Worm (Caenorhabditis elegans) whole organism, late embryonic: ENCODE results near the gene npr-43.

Source experiments
- C08G9.2 ChIP-seq: sonication (generic microtip); optimal IDR thresholded peaks from 2 replicates; lab custom pipeline; 2016; ENCODE audit warnings: mild to moderate bottlenecking, missing genetic modification characterization, moderate library complexity, missing compliant biosample characterization
- T23F11.4 ChIP-seq: fragments of 200-800 bp; sonication (Bioruptor generic); optimal IDR thresholded peaks from 2 replicates; lab custom pipeline; 2018; ENCODE audit warnings: mild to moderate bottlenecking, missing genetic modification characterization, missing compliant biosample characterization
- Y22D7AL.16 ChIP-seq: sonication (generic microtip); optimal IDR thresholded peaks from 2 replicates; lab custom pipeline; 2016; ENCODE audit warnings: missing genetic modification characterization, missing compliant biosample characterization
- ama-1 ChIP-seq: fragments of 150-350 bp; optimal IDR thresholded peaks from 2 replicates; lab custom pipeline; 2014
- ceh-18 ChIP-seq: sonication (generic microtip); optimal IDR thresholded peaks from 2 replicates; lab custom pipeline; 2016; ENCODE audit warnings: missing genetic modification characterization, missing compliant biosample characterization
- ceh-22 ChIP-seq: sonication (generic microtip); optimal IDR thresholded peaks from 2 replicates; lab custom pipeline; 2017; ENCODE audit warnings: missing biosample characterization, missing genetic modification characterization
- ceh-30 ChIP-seq: fragments of 150-350 bp; optimal IDR thresholded peaks from 2 replicates; lab custom pipeline; 2014; ENCODE audit warnings: missing biosample characterization, missing genetic modification characterization
- ceh-31 ChIP-seq: sonication (generic microtip); optimal IDR thresholded peaks from 2 replicates; lab custom pipeline; 2016; ENCODE audit warnings: missing genetic modification characterization, missing compliant biosample characterization
- ceh-34 ChIP-seq: sonication (generic microtip); optimal IDR thresholded peaks from 2 replicates; lab custom pipeline; 2016; ENCODE audit warnings: mild to moderate bottlenecking, missing genetic modification characterization, missing compliant biosample characterization
- ceh-45 ChIP-seq: fragments of 200-800 bp; sonication (Bioruptor generic); IDR thresholded peaks from 2 replicates; pipeline ENCODE4 v1.3.6; 2022; ENCODE audit warnings: missing genetic modification reagents, missing genetic modification characterization, missing compliant biosample characterization
- ceh-48 ChIP-seq: sonication (generic microtip); optimal IDR thresholded peaks from 2 replicates; lab custom pipeline; 2016; ENCODE audit warnings: missing genetic modification characterization, inconsistent platforms, missing compliant biosample characterization
- ceh-6 ChIP-seq: fragments of 200-800 bp; sonication (Bioruptor generic); optimal IDR thresholded peaks from 2 replicates; lab custom pipeline; 2018; ENCODE audit warnings: mild to moderate bottlenecking, missing genetic modification characterization, missing compliant biosample characterization
- ceh-9 ChIP-seq: sonication (generic microtip); optimal IDR thresholded peaks from 2 replicates; lab custom pipeline; 2016; ENCODE audit warnings: mild to moderate bottlenecking, missing genetic modification characterization, inconsistent platforms, missing compliant biosample characterization
- che-1 ChIP-seq: sonication (generic microtip); optimal IDR thresholded peaks from 2 replicates; lab custom pipeline; 2016; ENCODE audit warnings: mild to moderate bottlenecking, missing genetic modification characterization, missing compliant biosample characterization
- eyg-1 ChIP-seq: sonication (generic microtip); optimal IDR thresholded peaks from 2 replicates; lab custom pipeline; 2016; ENCODE audit warnings: missing genotype, missing genetic modification characterization, missing compliant biosample characterization
- gmeb-2 ChIP-seq: sonication (generic microtip); optimal IDR thresholded peaks from 2 replicates; lab custom pipeline; 2016; ENCODE audit warnings: missing genetic modification characterization, inconsistent platforms, missing compliant biosample characterization
- hlh-6 ChIP-seq: sonication (generic microtip); optimal IDR thresholded peaks from 2 replicates; lab custom pipeline; 2016; ENCODE audit warnings: missing genotype, missing genetic modification characterization, missing compliant biosample characterization
- hlh-8 ChIP-seq: sonication (generic microtip); optimal IDR thresholded peaks from 2 replicates; lab custom pipeline; 2016; ENCODE audit warnings: missing genotype, missing genetic modification characterization, missing compliant biosample characterization
- lim-6 ChIP-seq: sonication (generic microtip); optimal IDR thresholded peaks from 2 replicates; lab custom pipeline; 2016; ENCODE audit warnings: missing genetic modification characterization, missing compliant biosample characterization
- madf-2 ChIP-seq: sonication (generic microtip); optimal IDR thresholded peaks from 2 replicates; lab custom pipeline; 2017; ENCODE audit warnings: missing genetic modification characterization, missing compliant biosample characterization
- mec-3 ChIP-seq: sonication (generic microtip); optimal IDR thresholded peaks from 2 replicates; lab custom pipeline; 2016; ENCODE audit warnings: borderline replicate concordance, missing genetic modification characterization, missing compliant biosample characterization
- nhr-232 ChIP-seq: sonication (generic microtip); optimal IDR thresholded peaks from 2 replicates; lab custom pipeline; 2016; ENCODE audit warnings: missing genetic modification characterization, missing compliant biosample characterization
- odd-2 ChIP-seq: sonication (generic microtip); optimal IDR thresholded peaks from 2 replicates; lab custom pipeline; 2017; ENCODE audit warnings: antibody characterized with exemption, mild to moderate bottlenecking, missing genetic modification characterization, missing compliant biosample characterization
- pat-9 ChIP-seq: fragments of 200-800 bp; sonication (Bioruptor generic); optimal IDR thresholded peaks from 2 replicates; lab custom pipeline; 2018; ENCODE audit warnings: mild to moderate bottlenecking, missing genetic modification characterization, moderate library complexity, missing compliant biosample characterization
- pax-1 ChIP-seq: fragments of 150-350 bp; optimal IDR thresholded peaks from 2 replicates; lab custom pipeline; 2014; ENCODE audit warnings: missing biosample characterization, missing genetic modification characterization
- pha-2 ChIP-seq: sonication (generic microtip); optimal IDR thresholded peaks from 2 replicates; lab custom pipeline; 2017; ENCODE audit warnings: mild to moderate bottlenecking, missing genetic modification characterization, missing compliant biosample characterization
- pha-4 ChIP-seq: fragments of 150-350 bp; optimal IDR thresholded peaks from 2 replicates; lab custom pipeline; 2018; ENCODE audit warnings: missing biosample characterization, missing genetic modification reagents, missing genetic modification characterization
- pqm-1 ChIP-seq: sonication (generic microtip); optimal IDR thresholded peaks from 2 replicates; lab custom pipeline; 2016; ENCODE audit warnings: missing genetic modification characterization, missing compliant biosample characterization
- pros-1 ChIP-seq: fragments of 150-350 bp; optimal IDR thresholded peaks from 2 replicates; lab custom pipeline; 2014; ENCODE audit warnings: missing biosample characterization, missing genetic modification reagents, missing genetic modification characterization
- ref-2 ChIP-seq: sonication (generic microtip); optimal IDR thresholded peaks from 2 replicates; lab custom pipeline; 2016; ENCODE audit warnings: missing genetic modification characterization, missing compliant biosample characterization
- rnt-1 ChIP-seq: sonication (generic microtip); optimal IDR thresholded peaks from 2 replicates; lab custom pipeline; 2016; ENCODE audit warnings: missing genetic modification characterization, missing compliant biosample characterization
- sdc-2 ChIP-seq: sonication (generic microtip); optimal IDR thresholded peaks from 2 replicates; lab custom pipeline; 2016; ENCODE audit warnings: missing genotype, missing genetic modification characterization, missing compliant biosample characterization
- sox-2 ChIP-seq: fragments of 200-800 bp; sonication (Bioruptor generic); IDR thresholded peaks from 2 replicates; pipeline ENCODE4 v1.3.6; 2022; ENCODE audit warnings: missing genetic modification reagents, missing genetic modification characterization, missing compliant biosample characterization
- sox-4 ChIP-seq: sonication (generic microtip); optimal IDR thresholded peaks from 2 replicates; lab custom pipeline; 2017; ENCODE audit warnings: mild to moderate bottlenecking, missing genetic modification characterization, inconsistent platforms, missing compliant biosample characterization
- tbx-2 ChIP-seq: sonication (generic microtip); optimal IDR thresholded peaks from 2 replicates; lab custom pipeline; 2016; ENCODE audit warnings: missing genetic modification characterization, missing compliant biosample characterization
- tbx-7 ChIP-seq: sonication (generic microtip); optimal IDR thresholded peaks from 2 replicates; lab custom pipeline; 2016; ENCODE audit warnings: missing genotype, missing genetic modification characterization, missing compliant biosample characterization
- unc-3 ChIP-seq, 2 experiments: fragments of 200-800 bp in 1 of 2; sonication (Bioruptor generic) in 1 of 2; sonication (generic microtip) in 1 of 2; conservative IDR thresholded peaks in 1 of 2; optimal IDR thresholded peaks in 1 of 2; 2 replicates each; pipeline versions ENCODE4 v1.3.6 to Lab custom; 2016 to 2022; ENCODE audit warnings: missing compliant biosample characterization in 2 of 2, missing genetic modification characterization in 2 of 2, missing genetic modification reagents in 1 of 2
- unc-55 ChIP-seq: sonication (generic microtip); optimal IDR thresholded peaks from 2 replicates; lab custom pipeline; 2017; ENCODE audit warnings: missing biosample characterization, missing genetic modification reagents, missing genetic modification characterization
- zip-5 ChIP-seq: sonication (generic microtip); optimal IDR thresholded peaks from 2 replicates; lab custom pipeline; 2016; ENCODE audit warnings: missing genetic modification characterization, missing compliant biosample characterization

Gene npr-43

DNA sequence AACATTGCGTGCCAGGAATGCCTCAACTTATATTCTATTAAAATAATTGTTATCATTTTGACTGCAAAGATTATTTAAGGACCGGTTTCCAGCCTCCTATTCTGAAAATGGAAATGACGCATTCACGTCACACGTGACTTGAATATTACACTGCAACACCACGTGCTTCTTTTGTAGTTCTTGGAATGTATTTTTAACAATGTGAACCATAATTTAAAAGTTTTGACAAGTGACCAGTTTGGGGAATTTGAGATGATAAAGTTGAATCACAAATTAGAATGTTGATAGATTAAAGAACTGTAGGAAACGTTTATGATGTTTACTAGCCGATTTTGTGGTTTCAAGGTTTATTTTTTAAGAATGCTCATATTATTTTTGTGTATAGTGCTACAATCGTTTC, 37.2 kb downstream of the npr-43 start, which contains the start of gene F47B8.10:
F47B8.10 (plus strand) TSS at position 301 of the 400 bp plus-strand sequence.
- no peak for TF ChIP-seq pros-1 (tag; lab: Kevin White, UChicago)
- TF ChIP-seq hlh-8, result no peak
- no peak for TF ChIP-seq mec-3 (tag; lab: Kevin White, UChicago)
- TF ChIP-seq eyg-1 (tag; lab: Kevin White, UChicago), result no peak
- no peak for TF ChIP-seq sdc-2
- no peak for TF ChIP-seq odd-2
- no peak for TF ChIP-seq sox-2 (GFP tag; lab: Robert Waterston, UW)
- TF ChIP-seq ceh-31 (tag; lab: Kevin White, UChicago), result no peak
- TF ChIP-seq, all 69 proteins: peak for 0

DNA sequence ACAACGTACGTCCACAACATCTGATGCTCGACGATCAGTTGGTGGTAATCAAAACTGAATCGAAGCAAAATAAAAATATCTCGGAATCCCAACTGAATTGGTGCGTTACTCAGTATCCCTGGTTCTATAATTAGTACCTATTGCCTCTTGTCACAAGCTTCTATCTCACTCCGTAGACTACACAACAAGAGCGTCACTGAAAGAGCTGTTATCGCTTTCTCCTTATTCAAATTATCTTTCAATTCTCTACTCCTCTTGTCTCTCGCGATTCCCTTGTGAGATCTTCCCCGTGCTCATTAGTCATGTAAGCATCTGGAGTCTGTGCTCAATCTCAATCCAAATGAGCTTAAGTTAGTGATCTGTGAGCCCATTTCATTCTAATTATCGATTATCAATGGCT, 42.2 kb downstream of the npr-43 start, which contains the start of gene srm-6:
srm-6 (plus strand) TSS at position 301 of the 400 bp plus-strand sequence.
- TF ChIP-seq che-1 (tag; lab: Kevin White, UChicago) (no peak), tbx-7 (no peak), ceh-6 (GFP tag; lab: Kevin White, UChicago) (no peak), madf-2 (tag; lab: Kevin White, UChicago) (no peak), pha-2 (tag; lab: Kevin White, UChicago) (no peak), ceh-45 (GFP tag; lab: Robert Waterston, UW) (no peak), rnt-1 (tag; lab: Kevin White, UChicago) (no peak), nhr-232 (tag; lab: Kevin White, UChicago) (no peak), zip-5 (tag; lab: Kevin White, UChicago) (no peak), pha-4 (tag; lab: Kevin White, UChicago) (no peak), C08G9.2 (tag; lab: Kevin White, UChicago) (no peak), ceh-34 (tag; lab: Kevin White, UChicago) (no peak), sox-4 (tag; lab: Kevin White, UChicago) (no peak), gmeb-2 (tag; lab: Kevin White, UChicago) (no peak), pat-9 (tag; lab: Kevin White, UChicago) (no peak), ceh-30 (tag; lab: Kevin White, UChicago) (no peak)

DNA sequence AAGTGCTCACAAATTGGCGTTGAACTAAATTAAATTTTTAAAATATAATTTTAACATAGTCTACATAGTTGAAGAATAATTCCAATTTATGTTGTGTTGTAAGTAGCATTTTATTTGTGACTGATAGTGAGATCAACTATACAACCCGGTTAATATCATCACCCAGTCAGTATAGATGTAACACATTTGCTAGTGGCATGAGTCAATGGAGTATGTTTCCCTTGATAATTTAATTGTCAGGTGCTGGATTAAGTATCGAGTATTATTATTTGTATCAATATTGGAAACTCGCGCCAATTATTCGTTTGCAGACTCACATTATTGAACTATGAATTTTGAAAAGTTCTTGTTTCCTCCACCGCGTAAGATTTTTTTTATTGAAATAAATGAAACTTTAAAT, 44.0 kb downstream of the npr-43 start, which contains the start of gene srm-5:
srm-5 (plus strand) TSS at position 301 of the 400 bp plus-strand sequence.
- TF ChIP-seq unc-55 (GFP tag; lab: Kevin White, UChicago), result no peak
- no peak for TF ChIP-seq Y22D7AL.16
- TF ChIP-seq ceh-22 (tag; lab: Kevin White, UChicago), result no peak
- TF ChIP-seq lim-6 (tag; lab: Kevin White, UChicago), result no peak
- TF ChIP-seq hlh-8, result no peak
- no peak for TF ChIP-seq unc-3 (GFP tag; conservative IDR thresholded peaks at IDR 0.05; lab: Robert Waterston, UW)
- TF ChIP-seq unc-3 (tag; optimal IDR thresholded peaks at IDR 0.05; lab: Kevin White, UChicago), result no peak
- TF ChIP-seq odd-2, result no peak
- TF ChIP-seq pqm-1 (tag; lab: Kevin White, UChicago), result no peak
- TF ChIP-seq pax-1 (tag; lab: Kevin White, UChicago), result no peak
- TF ChIP-seq ceh-18 (tag; lab: Kevin White, UChicago), result no peak
- no peak for TF ChIP-seq ref-2 (tag; lab: Kevin White, UChicago)
- TF ChIP-seq T23F11.4, result no peak
- no peak for TF ChIP-seq ceh-48 (tag; lab: Kevin White, UChicago)
- no peak for TF ChIP-seq tbx-2 (tag; lab: Kevin White, UChicago)
- TF ChIP-seq ceh-9 (tag; lab: Kevin White, UChicago), result no peak
- no peak for TF ChIP-seq ama-1
- TF ChIP-seq mec-3 (tag; lab: Kevin White, UChicago), result no peak

DNA sequence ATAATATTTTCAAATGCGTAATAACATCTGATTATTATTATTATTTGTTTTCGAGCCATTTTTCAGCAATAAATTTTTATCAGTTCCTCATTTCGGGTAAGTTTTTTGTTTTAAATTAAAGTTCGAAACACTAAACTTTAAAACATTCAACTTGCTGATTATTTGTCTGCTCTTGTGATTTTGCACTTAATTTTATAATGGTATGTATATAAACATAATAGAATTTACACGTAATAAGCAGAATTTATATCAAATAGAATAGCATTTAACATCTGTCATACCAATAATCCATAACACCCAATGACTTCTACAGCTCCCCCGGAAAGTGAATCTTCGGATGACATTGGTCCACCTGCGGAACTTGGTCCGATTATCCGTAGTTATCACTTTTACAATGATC, 45.8 kb downstream of the npr-43 start, which contains the start of gene srm-4:
srm-4 (plus strand) TSS at position 301 of the 400 bp plus-strand sequence.
- no peak for TF ChIP-seq hlh-6 (tag; lab: Kevin White, UChicago)
